Worm (Caenorhabditis elegans) whole organism, L3 larva: Measurements from ENCODE around the gene T14B1.1.

Source experiments
- ceh-82 ChIP-seq: fragments of 150-350 bp; optimal IDR thresholded peaks from 2 replicates; lab custom pipeline; 2014; ENCODE audit warnings: missing biosample characterization, missing genetic modification characterization
- elt-1 ChIP-seq: fragments of 150-350 bp; optimal IDR thresholded peaks from 2 replicates; lab custom pipeline; 2014; ENCODE audit warnings: missing biosample characterization, missing genetic modification characterization
- fos-1 ChIP-seq: fragments of 150-350 bp; optimal IDR thresholded peaks from 2 replicates; lab custom pipeline; 2014; ENCODE audit warnings: missing biosample characterization, missing genetic modification characterization
- hmg-11 ChIP-seq: sonication (generic microtip); optimal IDR thresholded peaks from 2 replicates; lab custom pipeline; 2016; ENCODE audit warnings: missing genetic modification characterization, missing compliant biosample characterization
- jun-1 ChIP-seq: fragments of 150-350 bp; optimal IDR thresholded peaks from 2 replicates; lab custom pipeline; 2014; ENCODE audit warnings: missing biosample characterization, missing genetic modification reagents, missing genetic modification characterization
- lin-39 ChIP-seq: fragments of 150-350 bp; optimal IDR thresholded peaks from 2 replicates; lab custom pipeline; 2018; ENCODE audit warnings: missing biosample characterization, missing genetic modification reagents, missing genetic modification characterization
- nhr-28 ChIP-seq: fragments of 150-350 bp; optimal IDR thresholded peaks from 2 replicates; lab custom pipeline; 2014; ENCODE audit warnings: missing biosample characterization, missing genetic modification characterization
- nhr-77 ChIP-seq: fragments of 150-350 bp; optimal IDR thresholded peaks from 2 replicates; lab custom pipeline; 2014; ENCODE audit warnings: missing biosample characterization, missing genetic modification characterization

DNA sequence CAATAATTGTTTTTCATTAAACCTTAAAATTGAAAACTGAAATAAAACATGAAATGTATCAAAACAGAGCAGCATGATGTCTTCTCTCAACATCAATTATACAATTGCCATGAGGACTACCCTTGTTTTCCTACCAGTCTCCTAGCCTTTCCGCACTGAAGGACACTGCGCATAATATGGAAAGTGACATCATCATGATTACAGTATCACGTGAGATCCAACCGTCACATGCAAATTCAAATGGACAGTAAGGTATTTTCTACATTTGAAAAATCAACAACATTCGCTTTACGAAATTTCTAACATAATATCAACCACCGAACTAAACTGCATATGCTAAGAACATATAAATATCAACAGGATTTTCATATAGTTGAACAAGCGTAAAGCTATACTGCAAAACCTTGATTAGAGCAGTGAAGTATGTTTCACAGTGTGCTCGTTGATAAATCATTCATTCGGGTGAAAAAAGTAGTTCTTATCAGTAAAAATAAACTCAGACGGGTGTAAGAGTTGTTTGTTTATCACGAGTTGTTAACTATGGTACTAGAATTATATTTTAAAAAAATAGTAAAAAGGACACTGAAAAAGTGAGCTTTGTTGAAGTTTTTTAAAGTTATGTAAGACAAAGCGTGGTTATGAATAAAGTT lies 29.6 kb downstream of the T14B1.1 start:
- no peak for TF ChIP-seq lin-39 (tag; lab: Kevin White, UChicago)
- no peak for TF ChIP-seq jun-1
- no peak for TF ChIP-seq hmg-11 (tag; lab: Kevin White, UChicago)
- TF ChIP-seq nhr-28 (tag; lab: Kevin White, UChicago), result no peak
- no peak for TF ChIP-seq elt-1 (tag; lab: Kevin White, UChicago)
- no peak for TF ChIP-seq ceh-82 (tag; lab: Kevin White, UChicago)
- TF ChIP-seq nhr-77 (tag; lab: Kevin White, UChicago), result no peak
- TF ChIP-seq fos-1, result no peak
